Fruit fly (Drosophila melanogaster) whole organism, embryonic: ENCODE results near the gene Hph.
A peak's percentile ranks its signal among the peaks of the same experiment; 100 is the strongest.

ENCODE experiments used
- Adf1 ChIP-seq: fragments of 200-800 bp; sonication (Bioruptor generic); IDR thresholded peaks from 2 replicates; pipeline ENCODE4 v1.3.6; 2022; ENCODE audit warnings: missing biosample characterization, missing genetic modification characterization
- Antp ChIP-seq: fragments of 200-800 bp; sonication (Bioruptor generic); optimal IDR thresholded peaks from 3 replicates; lab custom pipeline; 2016; ENCODE audit warnings: missing biosample characterization, missing genetic modification characterization
- Atf-2 ChIP-seq: fragments of 200-800 bp; sonication (Bioruptor generic); optimal IDR thresholded peaks from 2 replicates; lab custom pipeline; 2016; ENCODE audit warnings: missing biosample characterization, missing genetic modification characterization
- BtbVII ChIP-seq: fragments of 200-800 bp; sonication (Bioruptor generic); optimal IDR thresholded peaks from 3 replicates; lab custom pipeline; 2017; ENCODE audit warnings: missing biosample characterization, mild to moderate bottlenecking, missing genetic modification characterization
- CG12942 ChIP-seq: fragments of 200-800 bp; sonication (Bioruptor generic); optimal IDR thresholded peaks from 3 replicates; lab custom pipeline; 2016; ENCODE audit warnings: missing biosample characterization, missing genetic modification characterization
- CG13775 ChIP-seq: fragments of 200-800 bp; sonication (Bioruptor generic); optimal IDR thresholded peaks from 3 replicates; lab custom pipeline; 2017; ENCODE audit warnings: missing biosample characterization, mild to moderate bottlenecking, missing genetic modification characterization
- CG13894 ChIP-seq: fragments of 200-800 bp; sonication (Bioruptor generic); optimal IDR thresholded peaks from 3 replicates; lab custom pipeline; 2018; ENCODE audit warnings: missing biosample characterization, mild to moderate bottlenecking, missing genetic modification characterization, moderate library complexity
- CG14860 ChIP-seq: fragments of 200-800 bp; sonication (Bioruptor generic); IDR thresholded peaks from 3 replicates; pipeline ENCODE4 v1.3.6; 2022; ENCODE audit warnings: missing biosample characterization, missing genetic modification characterization; ENCODE audit not compliant: partially characterized antibody
- CG16815 ChIP-seq: fragments of 200-800 bp; sonication (Bioruptor generic); optimal IDR thresholded peaks from 3 replicates; lab custom pipeline; 2017; ENCODE audit warnings: missing biosample characterization, mild to moderate bottlenecking, missing genetic modification characterization
- CG17328 ChIP-seq: fragments of 200-800 bp; sonication (Bioruptor generic); IDR thresholded peaks from 2 replicates; pipeline ENCODE4 v1.3.6; 2022; ENCODE audit warnings: missing biosample characterization, missing genetic modification characterization
- CG18262 ChIP-seq: fragments of 200-800 bp; optimal IDR thresholded peaks from 3 replicates; lab custom pipeline; 2019; ENCODE audit warnings: missing biosample characterization, mild to moderate bottlenecking, missing genetic modification characterization, moderate library complexity
- CG31365 ChIP-seq: fragments of 200-800 bp; sonication (Bioruptor generic); optimal IDR thresholded peaks from 2 replicates; lab custom pipeline; 2018; ENCODE audit warnings: missing biosample characterization, mild to moderate bottlenecking, missing genetic modification characterization
- CG33213 ChIP-seq: fragments of 200-800 bp; sonication (Bioruptor generic); optimal IDR thresholded peaks from 3 replicates; lab custom pipeline; 2016; ENCODE audit warnings: missing biosample characterization, missing genetic modification characterization
- CG3838 ChIP-seq: fragments of 200-800 bp; sonication (Bioruptor generic); optimal IDR thresholded peaks from 3 replicates; lab custom pipeline; 2016; ENCODE audit warnings: missing biosample characterization, missing genetic modification characterization
- CG42726 ChIP-seq: fragments of 200-800 bp; sonication (Bioruptor generic); IDR thresholded peaks from 2 replicates; pipeline ENCODE4 v1.3.6; 2022; ENCODE audit warnings: missing biosample characterization, missing genetic modification characterization; ENCODE audit not compliant: partially characterized antibody
- CG6689 ChIP-seq: fragments of 200-800 bp; sonication (Bioruptor generic); IDR thresholded peaks from 2 replicates; pipeline ENCODE4 v1.3.6; 2022; ENCODE audit warnings: missing biosample characterization, missing genetic modification characterization
- CG7963 ChIP-seq: fragments of 200-800 bp; sonication (Bioruptor generic); IDR thresholded peaks from 3 replicates; pipeline ENCODE4 v1.3.6; 2022; ENCODE audit warnings: missing biosample characterization, missing genetic modification characterization; ENCODE audit not compliant: partially characterized antibody
- E2f2 ChIP-seq: fragments of 200-800 bp; sonication (Bioruptor generic); IDR thresholded peaks from 2 replicates; pipeline ENCODE4 v1.3.6; 2022; ENCODE audit warnings: missing biosample characterization, missing genetic modification characterization
- Ets65A ChIP-seq: fragments of 200-800 bp; sonication (Bioruptor generic); peaks from one replicate; lab custom pipeline; 2016; ENCODE audit warnings: missing biosample characterization, missing genetic modification characterization
- GATAe ChIP-seq: fragments of 200-800 bp; sonication (Bioruptor generic); conservative IDR thresholded peaks from 2 replicates; pipeline ENCODE4 v1.3.6; 2022; ENCODE audit warnings: missing biosample characterization, missing genetic modification characterization
- Gsc ChIP-seq: fragments of 200-800 bp; sonication (Bioruptor generic); IDR thresholded peaks from 2 replicates; pipeline ENCODE4 v1.3.6; 2022; ENCODE audit warnings: missing biosample characterization, missing genetic modification characterization
- Gug ChIP-seq: fragments of 200-800 bp; sonication (Bioruptor generic); IDR thresholded peaks from 4 replicates; pipeline ENCODE4 v1.3.6; 2022; ENCODE audit warnings: missing biosample characterization, missing genetic modification characterization
- HLH54F ChIP-seq: fragments of 200-800 bp; sonication (Bioruptor generic); optimal IDR thresholded peaks from 3 replicates; lab custom pipeline; 2016; ENCODE audit warnings: missing biosample characterization, missing genetic modification characterization
- Hr51 ChIP-seq, 2 experiments: fragments of 200-800 bp; sonication (Bioruptor generic); optimal IDR thresholded peaks; 2 replicates in 1 of 2; 3 replicates in 1 of 2; lab custom pipeline; 2016 to 2018; ENCODE audit warnings: missing biosample characterization in 2 of 2, missing genetic modification characterization in 2 of 2, mild to moderate bottlenecking in 1 of 2, moderate library complexity in 1 of 2
- Jarid2 ChIP-seq: fragments of 200-800 bp; sonication (Bioruptor generic); optimal IDR thresholded peaks from 3 replicates; lab custom pipeline; 2017; ENCODE audit warnings: mild to moderate bottlenecking, missing biosample characterization, missing genetic modification reagents, missing genetic modification characterization
- Meics ChIP-seq: fragments of 200-800 bp; sonication (Bioruptor generic); optimal IDR thresholded peaks from 2 replicates; lab custom pipeline; 2017; ENCODE audit warnings: missing biosample characterization, mild to moderate bottlenecking, missing genetic modification characterization
- NC2α ChIP-seq: fragments of 200-800 bp; sonication (Bioruptor generic); optimal IDR thresholded peaks from 2 replicates; lab custom pipeline; 2016; ENCODE audit warnings: missing biosample characterization, missing genetic modification characterization
- NC2β ChIP-seq: fragments of 200-800 bp; sonication (Bioruptor generic); optimal IDR thresholded peaks from 2 replicates; lab custom pipeline; 2016; ENCODE audit warnings: missing biosample characterization, missing genetic modification characterization
- Oaz ChIP-seq: fragments of 200-800 bp; sonication (Bioruptor generic); IDR thresholded peaks from 2 replicates; pipeline ENCODE4 v1.3.6; 2022; ENCODE audit warnings: missing biosample characterization, missing genetic modification characterization
- Ssrp ChIP-seq: fragments of 200-800 bp; sonication (Bioruptor generic); optimal IDR thresholded peaks from 2 replicates; lab custom pipeline; 2018; ENCODE audit warnings: missing biosample characterization, mild to moderate bottlenecking, missing genetic modification characterization, moderate library complexity
- bigmax ChIP-seq: fragments of 200-800 bp; sonication (Bioruptor generic); optimal IDR thresholded peaks from 2 replicates; lab custom pipeline; 2018; ENCODE audit warnings: missing biosample characterization, mild to moderate bottlenecking, missing genetic modification characterization
- cato ChIP-seq: fragments of 200-800 bp; sonication (Bioruptor generic); optimal IDR thresholded peaks from 2 replicates; lab custom pipeline; 2016; ENCODE audit warnings: missing biosample characterization, missing genetic modification characterization, borderline replicate concordance
- cg ChIP-seq: fragments of 200-800 bp; sonication (Bioruptor generic); optimal IDR thresholded peaks from 3 replicates; lab custom pipeline; 2019; ENCODE audit warnings: missing biosample characterization, mild to moderate bottlenecking, missing genetic modification characterization, moderate library complexity
- crc ChIP-seq: fragments of 200-800 bp; sonication (Bioruptor generic); optimal IDR thresholded peaks from 2 replicates; lab custom pipeline; 2016; ENCODE audit warnings: missing biosample characterization, missing genetic modification characterization
- cwo ChIP-seq: fragments of 200-800 bp; sonication (Bioruptor generic); optimal IDR thresholded peaks from 3 replicates; lab custom pipeline; 2017; ENCODE audit warnings: missing biosample characterization, missing genetic modification characterization, mild to moderate bottlenecking, moderate library complexity, missing genetic modification reagents
- hth ChIP-seq: fragments of >200 bp; optimal IDR thresholded peaks from 2 replicates; lab custom pipeline; 2017; ENCODE audit warnings: inconsistent platforms
- jigr1 ChIP-seq: fragments of 200-800 bp; sonication (Bioruptor generic); IDR thresholded peaks from 3 replicates; pipeline ENCODE4 v1.3.6; 2022; ENCODE audit warnings: missing biosample characterization, missing genetic modification characterization
- knrl ChIP-seq: fragments of 200-800 bp; sonication (Bioruptor generic); IDR thresholded peaks from 3 replicates; pipeline ENCODE4 v1.3.6; 2022; ENCODE audit warnings: missing biosample characterization, missing genetic modification characterization; ENCODE audit not compliant: partially characterized antibody
- lbe ChIP-seq: fragments of 200-800 bp; sonication (Bioruptor generic); optimal IDR thresholded peaks from 2 replicates; lab custom pipeline; 2016; ENCODE audit warnings: missing biosample characterization, mild to moderate bottlenecking, missing genetic modification characterization
- mam ChIP-seq: fragments of 200-800 bp; sonication (Bioruptor generic); optimal IDR thresholded peaks from 3 replicates; lab custom pipeline; 2016; ENCODE audit warnings: missing biosample characterization, missing genetic modification characterization
- nerfin-1 ChIP-seq: fragments of 200-800 bp; sonication (Bioruptor generic); optimal IDR thresholded peaks from 3 replicates; lab custom pipeline; 2019; ENCODE audit warnings: missing biosample characterization, mild to moderate bottlenecking, missing genetic modification characterization, moderate library complexity
- nom ChIP-seq: fragments of 200-800 bp; sonication (Bioruptor generic); optimal IDR thresholded peaks from 2 replicates; lab custom pipeline; 2017; ENCODE audit warnings: missing biosample characterization, missing genetic modification characterization, mild to moderate bottlenecking, moderate library complexity, missing genetic modification reagents
- pita ChIP-seq: fragments of 200-800 bp; sonication (Bioruptor generic); optimal IDR thresholded peaks from 2 replicates; lab custom pipeline; 2017; ENCODE audit warnings: missing biosample characterization, mild to moderate bottlenecking, missing genetic modification characterization
- ttk ChIP-seq: fragments of 200-800 bp; sonication (Bioruptor generic); IDR thresholded peaks from 2 replicates; pipeline ENCODE4 v2.1.2; 2022; ENCODE audit warnings: missing biosample characterization, missing genetic modification characterization
- wek ChIP-seq: fragments of 200-800 bp; sonication (Bioruptor generic); optimal IDR thresholded peaks from 3 replicates; lab custom pipeline; 2018; ENCODE audit warnings: missing biosample characterization, mild to moderate bottlenecking, missing genetic modification characterization, moderate library complexity
- wor ChIP-seq: fragments of 200-800 bp; sonication (Bioruptor generic); IDR thresholded peaks from 2 replicates; pipeline ENCODE4 v1.3.6; 2022; ENCODE audit warnings: missing biosample characterization, missing genetic modification characterization
- zf30C ChIP-seq: fragments of 200-800 bp; sonication (Bioruptor generic); optimal IDR thresholded peaks from 3 replicates; lab custom pipeline; 2018; ENCODE audit warnings: missing biosample characterization, mild to moderate bottlenecking, missing genetic modification characterization

Hph gene

DNA sequence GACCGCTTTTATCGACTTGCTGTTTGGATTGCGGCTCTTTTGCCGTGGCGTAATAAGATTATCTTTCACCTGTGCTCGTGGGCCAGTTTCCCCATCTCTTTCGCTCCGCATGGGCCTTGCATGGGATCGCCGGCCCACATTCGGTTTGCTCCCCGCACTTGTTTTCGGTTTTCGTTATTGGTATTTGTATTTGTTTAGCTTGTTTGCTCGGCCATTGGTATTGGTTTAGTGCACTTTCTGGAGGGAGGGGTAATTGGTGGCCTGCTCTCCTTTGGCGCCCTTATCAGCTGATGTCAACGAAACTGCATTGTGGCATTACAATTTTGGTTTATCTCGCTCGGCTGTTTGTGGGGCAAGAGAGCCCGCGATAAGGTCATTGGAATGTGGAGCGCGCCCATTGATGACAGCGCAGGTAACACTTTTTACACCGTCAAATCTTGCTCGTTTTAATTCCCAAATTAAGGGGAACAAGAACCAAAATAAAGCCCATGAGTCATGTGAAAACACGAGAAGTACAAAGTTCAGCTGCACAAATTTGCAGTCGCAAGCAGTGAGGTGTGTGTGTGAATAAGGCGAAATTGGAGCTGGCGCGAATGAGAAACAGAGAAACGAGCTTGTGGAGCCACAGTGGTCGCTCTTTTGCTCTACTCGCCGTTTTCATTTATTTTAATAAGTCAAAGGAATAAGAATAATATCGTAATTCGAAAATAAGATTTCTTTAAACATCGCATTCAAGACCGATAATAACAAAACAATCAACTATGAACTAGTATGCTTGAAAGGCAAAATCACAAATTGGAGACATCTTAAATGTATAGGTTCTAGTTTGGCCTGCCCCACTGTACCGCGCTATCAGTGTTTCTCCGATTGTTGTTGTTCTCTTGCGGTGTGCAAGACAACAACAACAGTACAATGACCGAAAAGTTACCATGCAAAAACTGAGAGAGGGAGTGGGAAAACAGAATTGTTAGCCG, 41.2 kb upstream of the Hph start (continued):
- peak; percentile 92 for TF ChIP-seq Ets65A (GFP tag; lab: Kevin White, UChicago)
- peak; percentile 63 for TF ChIP-seq Ssrp (tag; lab: Kevin White, UChicago)
- TF ChIP-seq Atf-2 (GFP tag; lab: Kevin White, UChicago), result peak; percentile 98
- peak; percentile 90 for TF ChIP-seq BtbVII (GFP tag; lab: Kevin White, UChicago)
- peak; percentile 95 for TF ChIP-seq CG18262
- peak; percentile 56 for TF ChIP-seq cg (GFP tag; lab: Kevin White, UChicago)
- TF ChIP-seq Gsc (GFP tag; lab: Robert Waterston, UW), result no peak; the same call in 1 of the 2 replicates
- TF ChIP-seq CG16815 (GFP tag; lab: Kevin White, UChicago), result peak; percentile 92
- no peak for TF ChIP-seq CG42726
- peak; percentile 94 for TF ChIP-seq CG6689
- peak; percentile 97 for TF ChIP-seq nerfin-1
- TF ChIP-seq CG33213 (GFP tag; lab: Kevin White, UChicago), result peak; percentile 99
- TF ChIP-seq knrl (GFP tag; lab: Robert Waterston, UW), result no peak
- peak; percentile 98 for TF ChIP-seq CG17328 (GFP tag; lab: Robert Waterston, UW)
- peak; percentile 89 for TF ChIP-seq nom (GFP tag; lab: Kevin White, UChicago)
- TF ChIP-seq CG7963, result no peak
- TF ChIP-seq NC2α (GFP tag; lab: Kevin White, UChicago), result peak; percentile 99
- peak; percentile 82 for TF ChIP-seq mam (GFP tag; lab: Kevin White, UChicago)
- TF ChIP-seq Oaz, result no peak
- TF ChIP-seq pita (GFP tag; lab: Kevin White, UChicago), result no peak
- peak; percentile 99 for TF ChIP-seq NC2β (GFP tag; lab: Kevin White, UChicago)
- TF ChIP-seq E2f2 (GFP tag; lab: Robert Waterston, UW), result peak; percentile 74
- peak; percentile 1 for TF ChIP-seq zf30C
- peak; percentile 89 for TF ChIP-seq ttk (GFP tag; lab: Robert Waterston, UW)
- peak; percentile 81 for TF ChIP-seq wor (GFP tag; lab: Robert Waterston, UW)
- TF ChIP-seq CG31365 (tag; lab: Kevin White, UChicago), result peak; percentile 92
- peak; percentile 77 for TF ChIP-seq lbe
- peak; percentile 84 for TF ChIP-seq bigmax
- TF ChIP-seq CG13894 (tag; lab: Kevin White, UChicago), result no peak
- peak; percentile 95 for TF ChIP-seq CG13775
- peak; percentile 64 for TF ChIP-seq cwo (GFP tag; lab: Kevin White, UChicago)
- TF ChIP-seq Jarid2 (GFP tag; lab: Kevin White, UChicago), result peak; percentile 89
- TF ChIP-seq Hr51 (GFP tag; optimal IDR thresholded peaks at IDR 0.05; lab: Kevin White, UChicago), result peak; percentile 77 to 99
- TF ChIP-seq Meics (GFP tag; lab: Kevin White, UChicago), result peak; percentile 70
- peak; percentile 98 for TF ChIP-seq Antp (GFP tag; lab: Kevin White, UChicago)
- no peak for TF ChIP-seq Adf1 (GFP tag; lab: Robert Waterston, UW)
- TF ChIP-seq hth (lab: Kevin White, UChicago), result no peak
- peak; percentile 77; the same call in 2 of the 4 replicates for TF ChIP-seq Gug (GFP tag; lab: Robert Waterston, UW)
- TF ChIP-seq crc, result peak; percentile 93
- peak; percentile 84 for TF ChIP-seq HLH54F (GFP tag; lab: Kevin White, UChicago)
- peak; percentile 17; the same call in 1 of the 2 replicates for TF ChIP-seq GATAe (GFP tag; lab: Robert Waterston, UW)
- TF ChIP-seq CG14860 (GFP tag; lab: Robert Waterston, UW), result no peak
- TF ChIP-seq wek (GFP tag; lab: Kevin White, UChicago), result peak; percentile 99
- 0 out of 3 replicates have a peak, but pooled peaks have one; percentile 43 for TF ChIP-seq jigr1
- peak; percentile 99 for TF ChIP-seq CG12942 (GFP tag; lab: Kevin White, UChicago)
- peak; percentile 98 for TF ChIP-seq CG3838 (GFP tag; lab: Kevin White, UChicago)
- TF ChIP-seq cato (GFP tag; lab: Kevin White, UChicago), result peak; percentile 97
